Fruit fly (Drosophila melanogaster): ENCODE results near the gene Atg2.

Atg2 gene

dm6 chr3L:2820930-2821505, 46.9 kb downstream of the Atg2 start (continued):
- no peak for TF ChIP-seq CG4318 (GFP tag; optimal IDR thresholded peaks at IDR 0.05)
- TF ChIP-seq CG6276 (GFP tag; optimal IDR thresholded peaks at IDR 0.05) = peak; percentile 95
- TF ChIP-seq net (GFP tag; optimal IDR thresholded peaks at IDR 0.05) = peak; percentile 78
- TF ChIP-seq Eip75B (GFP tag; optimal IDR thresholded peaks at IDR 0.05) = peak; percentile 53
- no peak for TF ChIP-seq Hr39 (GFP tag; optimal IDR thresholded peaks at IDR 0.05)
- TF ChIP-seq CG11902 (GFP tag; optimal IDR thresholded peaks at IDR 0.05) = no peak
- TF ChIP-seq dac (GFP tag; optimal IDR thresholded peaks at IDR 0.05) = peak; percentile 43
- TF ChIP-seq CG6808 (GFP tag; optimal IDR thresholded peaks at IDR 0.05) = peak; percentile 97
- TF ChIP-seq CG34406 (GFP tag; optimal IDR thresholded peaks at IDR 0.05) = peak; percentile 64
- peak; percentile 94 for TF ChIP-seq spab (GFP tag; optimal IDR thresholded peaks at IDR 0.05)
- peak; percentile 38; the same call in 1 of the 2 replicates for TF ChIP-seq Gug (GFP tag; IDR thresholded peaks at IDR 0.05)
- peak; percentile 45 for TF ChIP-seq esn (GFP tag; optimal IDR thresholded peaks at IDR 0.05)
- TF ChIP-seq CG6854 (GFP tag; optimal IDR thresholded peaks at IDR 0.05) = peak; percentile 87

dm6 chr3L:2822955-2823354, 48.8 kb downstream of the Atg2 start:
- peak; percentile 85 for TF ChIP-seq CG34406 (GFP tag; optimal IDR thresholded peaks at IDR 0.05)
- peak; percentile 78 for TF ChIP-seq Sox15 (GFP tag; optimal IDR thresholded peaks at IDR 0.05)
- peak; percentile 66 for TF ChIP-seq vri (GFP tag; optimal IDR thresholded peaks at IDR 0.05)
- peak; percentile 82 for TF ChIP-seq CG31627 (GFP tag; optimal IDR thresholded peaks at IDR 0.05)
- TF ChIP-seq CG6808 (GFP tag; optimal IDR thresholded peaks at IDR 0.05) = peak; percentile 90
- peak; percentile 92 for TF ChIP-seq CG4318 (GFP tag; optimal IDR thresholded peaks at IDR 0.05)
- peak; percentile 94 for TF ChIP-seq Gug (GFP tag; IDR thresholded peaks at IDR 0.05)
- peak; percentile 81 for TF ChIP-seq svp (GFP tag)
- TF ChIP-seq Met (GFP tag; optimal IDR thresholded peaks at IDR 0.05) = peak; percentile 83
- peak; percentile 85 for TF ChIP-seq esn (GFP tag; optimal IDR thresholded peaks at IDR 0.05)
- peak; percentile 98 for TF ChIP-seq CG10631 (GFP tag; optimal IDR thresholded peaks at IDR 0.05)
- TF ChIP-seq dsx (GFP tag; optimal IDR thresholded peaks at IDR 0.05; ENCODE audit: poor library complexity, severe bottlenecking) = peak; percentile 89
- peak; percentile 93 for TF ChIP-seq achi (GFP tag; optimal IDR thresholded peaks at IDR 0.05)
- peak; percentile 86 for TF ChIP-seq topi (GFP tag; optimal IDR thresholded peaks at IDR 0.05)
- peak; percentile 91 for TF ChIP-seq CG6792 (GFP tag; optimal IDR thresholded peaks at IDR 0.05)
- no peak for TF ChIP-seq Blimp-1 (GFP tag; optimal IDR thresholded peaks at IDR 0.05)
- TF ChIP-seq Eip78C (GFP tag) = peak; percentile 97
- TF ChIP-seq Hr4 (GFP tag; optimal IDR thresholded peaks at IDR 0.05) = peak; percentile 93
- TF ChIP-seq CG1621 (tag; optimal IDR thresholded peaks at IDR 0.05) = peak; percentile 96
- TF ChIP-seq Smox (GFP tag; optimal IDR thresholded peaks at IDR 0.05) = peak; percentile 74
- TF ChIP-seq CG16779 (tag; optimal IDR thresholded peaks at IDR 0.05) = peak; percentile 89
- peak; percentile 80 for TF ChIP-seq fd85E (GFP tag; optimal IDR thresholded peaks at IDR 0.05)
- TF ChIP-seq OdsH (GFP tag; optimal IDR thresholded peaks at IDR 0.05) = peak; percentile 92
- TF ChIP-seq CG11762 (GFP tag; optimal IDR thresholded peaks at IDR 0.05; ENCODE audit: insufficient read depth) = peak; percentile 88
- peak; percentile 93 for TF ChIP-seq spab (GFP tag; optimal IDR thresholded peaks at IDR 0.05)
- peak; percentile 85 for TF ChIP-seq CG7368 (GFP tag; optimal IDR thresholded peaks at IDR 0.05)
- TF ChIP-seq CG15336 (GFP tag; IDR thresholded peaks at IDR 0.05) = peak; percentile 93
- peak; percentile 84 to 87 for TF ChIP-seq ss (GFP tag; optimal IDR thresholded peaks at IDR 0.05)
- peak; percentile 93 for TF ChIP-seq acj6 (GFP tag; optimal IDR thresholded peaks at IDR 0.05)
- peak; percentile 89 for TF ChIP-seq CG11294 (GFP tag; IDR thresholded peaks at IDR 0.05)
- TF ChIP-seq Sox102F (GFP tag; optimal IDR thresholded peaks at IDR 0.05) = peak; percentile 76
- peak; percentile 74 for TF ChIP-seq CG11902 (GFP tag; optimal IDR thresholded peaks at IDR 0.05)
- TF ChIP-seq CG3032 (tag; optimal IDR thresholded peaks at IDR 0.05) = peak; percentile 97
- TF ChIP-seq cyc (GFP tag; optimal IDR thresholded peaks at IDR 0.05) = peak; percentile 86
- TF ChIP-seq CG8632 (GFP tag; optimal IDR thresholded peaks at IDR 0.05) = peak; percentile 82
- TF ChIP-seq CG8119 (GFP tag; IDR thresholded peaks at IDR 0.05) = peak; percentile 95
- TF ChIP-seq CG8319 (GFP tag; optimal IDR thresholded peaks at IDR 0.05) = peak; percentile 84
- peak; percentile 96 for TF ChIP-seq eg (GFP tag; IDR thresholded peaks at IDR 0.05)
- peak; percentile 95 for TF ChIP-seq Sox14 (GFP tag; optimal IDR thresholded peaks at IDR 0.05)
- TF ChIP-seq CG32006 (GFP tag; optimal IDR thresholded peaks at IDR 0.05) = peak; percentile 96
- TF ChIP-seq Ets21C (GFP tag; optimal IDR thresholded peaks at IDR 0.05) = peak; percentile 76
- TF ChIP-seq CG6163 (GFP tag; IDR thresholded peaks at IDR 0.05) = peak; percentile 98
- peak; percentile 75 for TF ChIP-seq CG9139 (GFP tag; optimal IDR thresholded peaks at IDR 0.05)
